Fruit fly (Drosophila melanogaster) S2 (cell line): ENCODE measurements around the gene CG43844.

Experiments
- CG8478 ChIP-seq: fragments of >200 bp; optimal IDR thresholded peaks from 2 replicates; lab custom pipeline; 2018
- CTCF ChIP-seq, 2 experiments: fragments of >200 bp; optimal IDR thresholded peaks; 2 replicates each; lab custom pipeline; 2018

DNA sequence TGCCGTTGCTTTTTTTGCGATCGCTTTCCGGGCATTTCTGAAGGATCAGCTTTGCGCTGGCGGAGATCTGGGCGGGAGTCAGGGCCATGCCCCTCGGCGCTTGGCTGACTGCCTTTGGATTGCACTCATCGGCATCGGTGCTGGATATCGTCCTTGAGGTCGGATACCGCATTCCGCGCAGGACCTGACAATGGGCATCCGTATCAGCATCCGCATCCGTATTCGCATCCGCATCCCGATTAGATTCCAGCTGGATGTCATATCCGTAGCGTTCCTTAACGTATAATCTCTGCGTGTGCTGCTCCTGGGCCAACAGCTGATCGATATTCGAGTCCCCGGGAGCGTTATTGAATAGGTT, 33.9 kb upstream of the CG43844 start:
- no peak for TF ChIP-seq CG8478 (lab: Kevin White, UChicago)
- TF ChIP-seq CTCF (optimal IDR thresholded peaks at IDR 0.05; lab: Kevin White, UChicago): no peak
